Worm (Caenorhabditis elegans) whole organism, young adult: Measurements from ENCODE around the gene W01B6.6.

Experiments used
- Y95B8A.8 ChIP-seq: fragments of 200-800 bp; sonication (Bioruptor generic); IDR thresholded peaks from 2 replicates; pipeline ENCODE4 v1.3.6; 2022; ENCODE audit warnings: missing genetic modification reagents, missing genetic modification characterization, missing compliant biosample characterization
- ama-1 ChIP-seq, 3 experiments: fragments of 150-350 bp in 1 of 3; sonication (generic microtip) in 2 of 3; optimal IDR thresholded peaks; 2 replicates each; lab custom pipeline; 2014 to 2018; ENCODE audit warnings: missing biosample characterization in 2 of 3, missing genetic modification characterization in 2 of 3, missing genetic modification reagents in 2 of 3
- aptf-2 ChIP-seq: fragments of 200-800 bp; sonication (Bioruptor generic); conservative IDR thresholded peaks from 2 replicates; pipeline ENCODE4 v1.3.6; 2022; ENCODE audit warnings: missing genetic modification reagents, missing genetic modification characterization, missing compliant biosample characterization
- attf-5 ChIP-seq: fragments of 200-800 bp; sonication (Bioruptor generic); optimal IDR thresholded peaks from 2 replicates; lab custom pipeline; 2018; ENCODE audit warnings: mild to moderate bottlenecking, missing genetic modification characterization, missing compliant biosample characterization
- bed-2 ChIP-seq: fragments of 200-800 bp; sonication (Bioruptor generic); IDR thresholded peaks from 2 replicates; pipeline ENCODE4 v1.3.6; 2022; ENCODE audit warnings: missing genetic modification reagents, missing genetic modification characterization, missing compliant biosample characterization
- cebp-2 ChIP-seq: fragments of 200-800 bp; sonication (Bioruptor generic); IDR thresholded peaks from 2 replicates; pipeline ENCODE4 v1.3.6; 2022; ENCODE audit warnings: missing genetic modification characterization, missing compliant biosample characterization
- ceh-40 ChIP-seq: fragments of 200-800 bp; sonication (Bioruptor generic); IDR thresholded peaks from 2 replicates; pipeline ENCODE4 v1.3.6; 2022; ENCODE audit warnings: missing genetic modification characterization, missing compliant biosample characterization
- ceh-79 ChIP-seq: sonication (generic microtip); optimal IDR thresholded peaks from 2 replicates; lab custom pipeline; 2017; ENCODE audit warnings: mild to moderate bottlenecking, missing genetic modification characterization, missing compliant biosample characterization
- dpl-1 ChIP-seq: fragments of 150-350 bp; optimal IDR thresholded peaks from 2 replicates; lab custom pipeline; 2014; ENCODE audit warnings: missing biosample characterization, missing genetic modification reagents, missing genetic modification characterization
- lin-35 ChIP-seq, 3 experiments: fragments of 150-350 bp in 2 of 3; sonication (generic microtip) in 1 of 3; optimal IDR thresholded peaks; 2 replicates each; lab custom pipeline; 2014 to 2018; ENCODE audit warnings: missing biosample characterization in 3 of 3, missing genetic modification characterization in 3 of 3, missing genetic modification reagents in 3 of 3
- madf-10 ChIP-seq: sonication (generic microtip); optimal IDR thresholded peaks from 2 replicates; lab custom pipeline; 2016; ENCODE audit warnings: mild to moderate bottlenecking, missing genetic modification characterization, missing compliant biosample characterization
- repo-1 ChIP-seq: sonication (generic microtip); optimal IDR thresholded peaks from 2 replicates; lab custom pipeline; 2017; ENCODE audit warnings: mild to moderate bottlenecking, missing genetic modification characterization, missing compliant biosample characterization
- tlf-1 ChIP-seq: fragments of 200-800 bp; sonication (Bioruptor generic); optimal IDR thresholded peaks from 2 replicates; lab custom pipeline; 2018; ENCODE audit warnings: mild to moderate bottlenecking, missing genetic modification characterization, missing compliant biosample characterization
- unc-62 ChIP-seq: fragments of 150-350 bp; optimal IDR thresholded peaks from 2 replicates; lab custom pipeline; 2014; ENCODE audit warnings: missing biosample characterization, missing genetic modification reagents, missing genetic modification characterization

ce11 chrIV:10090358-10090757 lies 9.4 kb downstream of the W01B6.6 start, which contains the start of gene ttbk-5:
- TF ChIP-seq Y95B8A.8 (GFP tag; lab: Robert Waterston, UW): no peak
- no peak for TF ChIP-seq madf-10 (tag; lab: Kevin White, UChicago)
- no peak for TF ChIP-seq attf-5 (GFP tag; lab: Kevin White, UChicago)
- TF ChIP-seq unc-62: no peak
- TF ChIP-seq bed-2 (GFP tag; lab: Robert Waterston, UW): no peak
- TF ChIP-seq lin-35 (GFP tag; optimal IDR thresholded peaks at IDR 0.05; lab: Kevin White, UChicago): no peak
- TF ChIP-seq ama-1 (optimal IDR thresholded peaks at IDR 0.05; lab: Kevin White, UChicago): no peak
- TF ChIP-seq ama-1 (GFP tag; optimal IDR thresholded peaks at IDR 0.05; lab: Kevin White, UChicago): no peak
- TF ChIP-seq aptf-2: no peak
- no peak for TF ChIP-seq ceh-79
- no peak for TF ChIP-seq dpl-1 (GFP tag; lab: Kevin White, UChicago)
- TF ChIP-seq repo-1: no peak
- no peak for TF ChIP-seq tlf-1 (GFP tag; lab: Kevin White, UChicago)
- no peak for TF ChIP-seq cebp-2 (GFP tag; lab: Robert Waterston, UW)
- TF ChIP-seq ceh-40 (GFP tag; lab: Robert Waterston, UW): no peak
